Fruit fly (Drosophila melanogaster): ENCODE measurements around the gene CG14074.

The CG14074 gene

dm6 chr3L:18817264-18817894 lies 48.6 kb upstream of the CG14074 start (continued):
- TF ChIP-seq hkb (optimal IDR thresholded peaks at IDR 0.05) (no peak), hkb (GFP tag; IDR thresholded peaks at IDR 0.05) (0 out of 2 replicates have a peak, but pooled peaks have one; percentile 20), pita (GFP tag; optimal IDR thresholded peaks at IDR 0.05) (no peak), sqz (GFP tag; optimal IDR thresholded peaks at IDR 0.05) (peak; percentile 88), CG8290 (GFP tag; optimal IDR thresholded peaks at IDR 0.05) (no peak), CG8290 (tag; optimal IDR thresholded peaks at IDR 0.05) (peak in 1 of 2 experiments; percentile 14), Hr78 (GFP tag; optimal IDR thresholded peaks at IDR 0.05) (peak in 1 of 2 experiments; percentile 72), CG12769 (tag; optimal IDR thresholded peaks at IDR 0.05) (peak; percentile 44), cwo (GFP tag; optimal IDR thresholded peaks at IDR 0.05) (peak; percentile 19), jing (GFP tag; optimal IDR thresholded peaks at IDR 0.05) (no peak), CG15479 (GFP tag; optimal IDR thresholded peaks at IDR 0.05) (peak; percentile 50), CG4730 (GFP tag; IDR thresholded peaks at IDR 0.05) (no peak), sug (tag; optimal IDR thresholded peaks at IDR 0.05) (peak; percentile 97), HmgZ (tag; optimal IDR thresholded peaks at IDR 0.05) (peak; percentile 46), caup (GFP tag; optimal IDR thresholded peaks at IDR 0.05; ENCODE audit: severe bottlenecking) (peak; percentile 16), CG6813 (GFP tag; optimal IDR thresholded peaks at IDR 0.05) (no peak), grn (GFP tag; optimal IDR thresholded peaks at IDR 0.05) (peak; percentile 96), CG14441 (GFP tag; IDR thresholded peaks at IDR 0.05) (peak; percentile 44), GATAe (GFP tag; conservative IDR thresholded peaks at IDR 0.05) (peak; percentile 86), Nf-YC (tag; optimal IDR thresholded peaks at IDR 0.05) (peak; percentile 16), CG4617 (GFP tag; optimal IDR thresholded peaks at IDR 0.05; ENCODE audit: borderline replicate concordance) (no peak), sd (tag; optimal IDR thresholded peaks at IDR 0.05) (peak; percentile 74)

- TF ChIP-seq MBD-R2 (GFP tag; IDR thresholded peaks at IDR 0.05), result no peak
- no peak for TF ChIP-seq Dip2 (GFP tag; IDR thresholded peaks at IDR 0.05)
- no peak for TF ChIP-seq CG15479 (GFP tag; optimal IDR thresholded peaks at IDR 0.05)
- no peak for TF ChIP-seq unc-4 (GFP tag; IDR thresholded peaks at IDR 0.05; ENCODE audit: partially characterized antibody)
- peak; percentile 51; the same call in 1 of the 2 replicates for TF ChIP-seq Drgx (GFP tag; IDR thresholded peaks at IDR 0.05)
- TF ChIP-seq CG4360 (GFP tag; IDR thresholded peaks at IDR 0.05), result peak; percentile 94
- TF ChIP-seq Deaf1 (tag; optimal IDR thresholded peaks at IDR 0.05), result peak; percentile 25
- TF ChIP-seq PHDP (tag; optimal IDR thresholded peaks at IDR 0.05), result no peak
- TF ChIP-seq chinmo (GFP tag; IDR thresholded peaks at IDR 0.05; ENCODE audit: partially characterized antibody), result no peak
- peak; percentile 87 for TF ChIP-seq CG17385 (GFP tag; optimal IDR thresholded peaks at IDR 0.05)
- TF ChIP-seq psq (GFP tag; optimal IDR thresholded peaks at IDR 0.05), result peak; percentile 47
- TF ChIP-seq CG17829 (tag; optimal IDR thresholded peaks at IDR 0.05), result peak; percentile 2
- TF ChIP-seq ind (GFP tag; optimal IDR thresholded peaks at IDR 0.05), result no peak
- peak in 1 of 2 experiments; percentile 47 for TF ChIP-seq Pdp1 (GFP tag; optimal IDR thresholded peaks at IDR 0.05)
- peak; percentile 41 for TF ChIP-seq kni (GFP tag; optimal IDR thresholded peaks at IDR 0.05)
- TF ChIP-seq CG33557 (GFP tag; optimal IDR thresholded peaks at IDR 0.05), result peak; percentile 0
- no peak for TF ChIP-seq row (GFP tag; IDR thresholded peaks at IDR 0.05)
- TF ChIP-seq CG18764 (GFP tag; optimal IDR thresholded peaks at IDR 0.05), result peak; percentile 67
- TF ChIP-seq CG6683 (GFP tag; optimal IDR thresholded peaks at IDR 0.05), result no peak
- no peak for TF ChIP-seq Poxn (GFP tag; IDR thresholded peaks at IDR 0.05)
- peak; percentile 3 for TF ChIP-seq CG15514 (GFP tag; optimal IDR thresholded peaks at IDR 0.05)
- peak; percentile 42 for TF ChIP-seq Med (GFP tag)
- TF ChIP-seq nom (GFP tag; optimal IDR thresholded peaks at IDR 0.05), result peak; percentile 71
- TF ChIP-seq sens (GFP tag), result peak; percentile 17
- TF ChIP-seq Atf6 (GFP tag; IDR thresholded peaks at IDR 0.05), result 0 out of 2 replicates have a peak, but pooled peaks have one; percentile 10
Observed at dm6 chr3L:18819262-18819886, 46.7 kb upstream of the CG14074 start.
